Fruit fly (Drosophila melanogaster): Measurements from ENCODE around the gene Cyp4s3.

Gene Cyp4s3

DNA sequence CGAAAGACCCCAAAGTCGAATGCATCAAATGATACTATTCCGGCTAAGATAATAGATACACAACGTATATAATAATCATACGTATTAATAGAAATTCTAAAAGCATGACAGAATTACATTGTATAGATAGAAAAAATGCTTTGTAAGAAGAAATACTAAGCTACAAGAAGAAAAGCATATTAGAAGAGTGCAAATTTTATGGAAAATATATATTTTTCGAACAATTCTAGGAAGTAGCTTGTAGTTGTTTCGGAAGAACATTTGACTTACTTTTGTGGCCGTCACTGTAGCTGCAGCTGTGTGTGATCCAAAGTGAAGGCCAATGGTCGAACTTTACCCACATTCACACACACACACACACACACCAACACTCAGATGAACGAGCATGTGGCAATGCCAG, 15.7 kb upstream of the Cyp4s3 start:
- TF ChIP-seq Myc (optimal IDR thresholded peaks at IDR 0.05), result no peak
- no peak for TF ChIP-seq psq (optimal IDR thresholded peaks at IDR 0.05)
- no peak for TF ChIP-seq insv (optimal IDR thresholded peaks at IDR 0.05)
- TF ChIP-seq h (optimal IDR thresholded peaks at IDR 0.05), result no peak
- no peak for TF ChIP-seq ttk (optimal IDR thresholded peaks at IDR 0.05)
- no peak for TF ChIP-seq Sin3A (optimal IDR thresholded peaks at IDR 0.05)

DNA sequence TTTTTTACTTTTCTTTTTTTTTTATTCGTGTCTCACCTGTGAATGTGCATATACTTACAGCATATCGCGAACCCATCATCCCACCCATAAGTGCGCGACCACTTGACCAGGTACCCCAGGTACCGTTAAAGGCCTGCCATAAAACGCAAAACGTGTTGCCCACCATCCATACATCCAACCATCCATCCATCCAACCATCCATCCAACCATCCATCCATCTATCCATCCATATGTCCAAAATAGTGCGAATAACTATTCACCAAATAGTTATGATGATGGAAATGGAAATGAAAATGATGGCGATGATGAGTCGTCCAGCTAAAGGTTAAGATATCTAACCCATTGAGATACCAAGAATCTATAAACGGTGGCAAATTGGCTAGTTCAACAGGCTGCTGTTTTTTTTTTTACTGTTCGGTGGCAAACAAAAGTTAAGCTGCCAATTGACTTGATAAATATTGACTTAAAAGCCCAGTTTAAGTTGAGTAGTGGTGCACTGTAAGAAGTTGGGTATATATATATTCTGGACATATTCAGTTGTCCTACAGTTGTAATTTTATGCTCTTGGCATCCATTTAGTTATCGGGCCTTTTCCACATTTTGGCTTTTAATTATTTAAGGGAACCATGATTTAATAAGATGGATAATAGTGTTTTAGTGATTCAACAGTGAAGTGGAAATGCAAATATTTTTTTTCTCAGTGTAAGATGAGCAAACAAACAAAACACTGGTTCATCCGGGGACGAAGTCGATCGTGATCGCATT, 11.7 kb upstream of the Cyp4s3 start:
- TF ChIP-seq h (optimal IDR thresholded peaks at IDR 0.05), result no peak
- TF ChIP-seq insv (optimal IDR thresholded peaks at IDR 0.05), result no peak

DNA sequence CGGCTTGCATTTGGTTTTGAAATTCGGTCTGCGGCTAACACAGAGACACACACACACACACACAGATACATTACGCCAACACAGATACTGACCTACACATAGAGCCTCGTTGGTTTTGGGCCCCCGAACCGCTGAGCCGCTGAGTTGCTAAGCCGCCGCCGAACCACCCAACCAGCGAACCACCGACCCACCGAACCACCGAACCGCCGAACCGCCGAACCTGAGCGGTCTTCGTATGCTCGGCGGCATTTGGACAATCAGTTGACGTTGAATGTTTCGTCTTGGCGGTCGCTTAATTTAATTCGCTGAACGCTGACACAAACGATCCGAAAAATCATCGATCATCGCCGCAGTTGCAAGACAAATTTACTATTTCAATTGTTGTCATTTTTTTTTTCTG, 9.2 kb upstream of the Cyp4s3 start, which contains the start of gene drd:
Gene drd, plus strand, starts transcription at position 258 of the 400 bp plus-strand sequence.
- TF ChIP-seq ttk (optimal IDR thresholded peaks at IDR 0.05) (no peak), Myc (optimal IDR thresholded peaks at IDR 0.05) (no peak), psq (optimal IDR thresholded peaks at IDR 0.05) (no peak), h (optimal IDR thresholded peaks at IDR 0.05) (no peak), Sin3A (optimal IDR thresholded peaks at IDR 0.05) (no peak), insv (optimal IDR thresholded peaks at IDR 0.05) (no peak)

DNA sequence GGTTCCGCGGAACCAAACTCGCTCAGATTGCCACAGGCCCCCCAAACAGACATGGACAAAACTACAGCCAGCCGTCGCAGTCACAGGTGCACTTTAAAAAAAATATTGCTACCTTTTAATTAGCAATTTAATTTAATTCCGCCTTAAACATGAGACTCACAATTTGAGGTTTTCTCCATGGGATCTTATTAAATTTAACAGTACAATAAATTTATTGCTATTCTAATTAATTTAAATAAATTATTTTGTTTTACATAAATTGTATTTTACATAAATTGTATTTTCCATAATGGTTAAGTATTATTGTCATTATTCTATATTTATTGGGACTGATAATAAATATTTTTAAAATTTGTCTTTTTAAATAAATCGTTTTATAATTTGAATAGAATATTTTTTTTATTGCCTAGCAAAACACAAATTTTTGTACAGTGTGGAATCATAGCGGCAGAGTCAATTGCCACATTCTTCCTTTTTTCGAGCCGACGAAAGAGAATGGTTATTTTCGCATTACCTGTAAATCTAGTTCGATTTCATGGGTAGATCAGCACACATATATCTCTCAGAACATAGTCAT, 7.2 kb upstream of the Cyp4s3 start:
- no peak for TF ChIP-seq psq (optimal IDR thresholded peaks at IDR 0.05)
- no peak for TF ChIP-seq h (optimal IDR thresholded peaks at IDR 0.05)

DNA sequence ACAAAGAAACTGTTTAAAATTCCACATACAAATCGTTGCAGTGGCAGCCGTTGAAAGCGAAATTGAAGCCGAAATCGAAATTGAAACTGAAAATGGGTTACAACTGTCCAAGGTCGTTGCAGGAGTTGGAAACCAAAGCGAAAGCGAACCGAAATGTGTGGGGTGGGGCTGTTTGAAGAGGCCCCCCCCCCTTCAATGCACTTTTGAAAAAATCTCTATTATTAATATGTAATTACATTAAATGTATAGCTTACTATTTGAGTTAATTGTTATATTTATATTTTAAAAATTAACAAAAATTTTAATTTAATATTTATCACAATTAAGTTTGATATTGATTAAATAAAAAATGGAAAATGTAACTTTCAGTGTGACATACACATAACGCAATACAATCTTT, 5.4 kb upstream of the Cyp4s3 start:
- TF ChIP-seq Sin3A (optimal IDR thresholded peaks at IDR 0.05), result no peak
- no peak for TF ChIP-seq insv (optimal IDR thresholded peaks at IDR 0.05)
- no peak for TF ChIP-seq ttk (optimal IDR thresholded peaks at IDR 0.05)
- TF ChIP-seq psq (optimal IDR thresholded peaks at IDR 0.05), result no peak
- TF ChIP-seq Myc (optimal IDR thresholded peaks at IDR 0.05), result no peak
- no peak for TF ChIP-seq h (optimal IDR thresholded peaks at IDR 0.05)

DNA sequence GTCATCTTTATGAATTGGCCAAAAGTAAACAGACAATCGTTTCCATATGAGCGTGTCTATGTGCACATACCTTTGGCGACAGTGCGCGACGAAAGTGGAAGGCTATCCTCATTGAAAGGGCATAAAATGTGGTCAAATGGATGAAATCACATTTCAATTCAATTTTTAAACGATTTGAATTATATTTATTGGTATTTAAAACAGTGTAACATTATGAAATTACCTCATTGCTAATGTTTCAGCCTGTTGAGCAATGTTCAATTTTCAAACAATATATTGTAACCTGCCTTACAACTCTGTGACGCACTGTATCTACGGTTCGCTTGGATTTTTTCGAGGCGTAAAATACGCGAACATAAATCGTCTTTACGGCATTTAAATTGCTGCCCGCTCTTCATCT, 3.8 kb upstream of the Cyp4s3 start:
- no peak for TF ChIP-seq Sin3A (optimal IDR thresholded peaks at IDR 0.05)
- TF ChIP-seq insv (optimal IDR thresholded peaks at IDR 0.05), result no peak
- TF ChIP-seq h (optimal IDR thresholded peaks at IDR 0.05), result no peak
- TF ChIP-seq ttk (optimal IDR thresholded peaks at IDR 0.05), result no peak
- TF ChIP-seq Myc (optimal IDR thresholded peaks at IDR 0.05), result no peak
- TF ChIP-seq psq (optimal IDR thresholded peaks at IDR 0.05), result no peak

DNA sequence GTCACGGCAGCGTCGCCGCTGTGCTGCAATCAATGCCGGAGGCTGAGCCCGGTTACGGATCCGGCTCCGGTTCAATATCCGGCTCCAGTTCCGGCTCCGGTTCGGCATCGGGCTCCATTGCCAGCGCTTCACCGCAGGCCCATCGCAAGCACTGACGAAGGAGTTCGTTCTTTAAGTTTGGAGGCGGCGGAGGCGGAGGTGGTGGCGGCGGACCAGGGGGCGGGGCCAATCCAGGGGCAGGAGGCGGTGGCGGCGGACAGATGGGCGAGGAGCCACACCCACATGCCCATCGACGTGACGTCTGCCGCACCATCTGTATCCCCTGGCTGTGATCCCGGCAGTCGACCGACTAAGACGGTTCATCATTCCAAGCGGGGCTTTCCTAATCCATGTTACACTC, 4.5 kb downstream of the Cyp4s3 start:
- no peak for TF ChIP-seq Myc (optimal IDR thresholded peaks at IDR 0.05)
- no peak for TF ChIP-seq insv (optimal IDR thresholded peaks at IDR 0.05)
- TF ChIP-seq ttk (optimal IDR thresholded peaks at IDR 0.05), result no peak
- TF ChIP-seq psq (optimal IDR thresholded peaks at IDR 0.05), result no peak
- TF ChIP-seq Sin3A (optimal IDR thresholded peaks at IDR 0.05), result no peak
- no peak for TF ChIP-seq h (optimal IDR thresholded peaks at IDR 0.05)

DNA sequence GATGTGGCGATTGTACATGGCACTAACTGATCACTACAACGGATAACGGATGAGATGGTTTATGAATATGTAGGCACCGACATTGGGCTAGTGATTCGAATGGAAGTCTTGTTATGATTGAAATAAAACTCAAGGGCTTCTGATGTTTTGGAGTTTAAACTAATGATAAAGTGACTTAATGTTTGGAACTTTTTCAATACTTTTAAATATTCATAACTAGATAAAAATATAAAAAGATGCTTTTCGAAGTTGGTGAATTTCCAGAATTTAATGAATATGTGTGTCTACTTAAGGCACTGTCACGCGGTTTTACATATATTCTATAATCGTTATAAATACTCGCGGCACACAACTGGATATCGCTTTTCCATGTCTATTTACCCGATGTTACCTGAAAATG, 20.4 kb downstream of the Cyp4s3 start, which contains the start of gene CG9072:
Gene CG9072, minus strand, starts transcription at position 101 of the 400 bp plus-strand sequence.
- TF ChIP-seq Sin3A (optimal IDR thresholded peaks at IDR 0.05) (no peak), h (optimal IDR thresholded peaks at IDR 0.05) (no peak), Myc (optimal IDR thresholded peaks at IDR 0.05) (no peak), ttk (optimal IDR thresholded peaks at IDR 0.05) (no peak), insv (optimal IDR thresholded peaks at IDR 0.05) (no peak), psq (optimal IDR thresholded peaks at IDR 0.05) (no peak)

DNA sequence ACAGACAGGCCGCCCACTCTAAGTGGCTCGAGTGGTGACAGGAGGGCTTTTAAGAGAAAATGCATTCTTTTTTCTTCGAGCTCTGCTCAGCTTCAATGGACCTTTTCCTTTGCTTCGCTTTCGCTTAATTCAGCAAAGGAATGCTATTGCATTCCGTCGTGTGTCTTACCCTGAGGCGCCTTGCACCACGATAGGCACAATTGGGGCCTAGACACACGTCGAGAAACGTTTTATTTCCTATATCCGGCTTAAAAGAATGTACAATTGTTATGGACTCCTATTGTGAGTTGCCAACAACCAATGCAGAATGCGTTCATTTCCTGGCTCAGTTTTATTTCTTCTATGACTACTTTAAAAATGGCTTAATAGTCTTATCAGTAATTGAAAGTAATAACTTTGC, 25.2 kb downstream of the Cyp4s3 start:
- TF ChIP-seq insv (optimal IDR thresholded peaks at IDR 0.05) (no peak), h (optimal IDR thresholded peaks at IDR 0.05) (no peak), ttk (optimal IDR thresholded peaks at IDR 0.05) (no peak), Myc (optimal IDR thresholded peaks at IDR 0.05) (no peak), psq (optimal IDR thresholded peaks at IDR 0.05) (no peak), Sin3A (optimal IDR thresholded peaks at IDR 0.05) (no peak)

DNA sequence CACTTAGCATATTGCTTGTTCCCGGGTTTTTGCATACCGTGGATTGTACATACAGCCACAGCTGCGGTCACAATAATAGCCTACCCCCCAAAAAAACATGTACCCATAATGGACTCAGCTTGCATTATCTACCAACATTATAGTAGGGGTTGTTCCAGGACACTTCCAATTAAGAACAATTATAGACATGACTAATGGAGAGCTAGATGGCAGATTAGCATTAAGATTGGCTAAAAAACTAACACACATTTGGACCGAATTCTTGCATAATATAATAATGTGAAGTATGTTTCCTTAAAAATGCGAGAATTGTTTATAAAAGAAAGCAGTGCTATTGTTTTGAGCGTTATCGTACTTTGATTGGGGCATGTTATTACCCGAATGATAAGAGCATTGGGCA, 26.0 kb downstream of the Cyp4s3 start:
- TF ChIP-seq insv (optimal IDR thresholded peaks at IDR 0.05), result no peak
- no peak for TF ChIP-seq psq (optimal IDR thresholded peaks at IDR 0.05)
- TF ChIP-seq h (optimal IDR thresholded peaks at IDR 0.05), result no peak

DNA sequence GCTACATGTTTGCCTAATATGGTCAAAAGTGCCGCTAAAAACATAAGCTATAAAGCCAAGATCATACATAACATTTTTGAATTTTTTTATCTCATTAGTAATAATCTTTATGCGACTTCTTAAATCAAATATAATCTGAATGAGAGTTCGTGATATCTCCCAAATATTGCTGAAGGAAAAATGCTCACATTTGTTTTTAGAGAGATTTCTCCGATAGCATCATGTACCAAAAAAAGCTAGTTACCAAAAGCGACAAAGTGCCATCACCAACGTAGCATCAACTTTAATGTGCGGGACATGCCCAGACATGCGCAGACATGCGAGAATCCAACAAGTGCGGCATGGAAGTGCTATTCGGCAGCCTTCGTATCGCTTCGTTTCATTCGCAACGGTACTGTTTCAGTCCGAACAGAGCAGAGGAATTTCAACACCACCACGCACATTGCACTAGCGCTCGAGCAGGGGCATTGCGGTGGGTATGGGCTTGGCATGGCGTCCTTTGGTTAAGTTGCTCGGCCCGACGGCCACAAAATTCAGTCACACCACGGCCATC, 27.1 kb downstream of the Cyp4s3 start, which contains the start of gene Rab3-GEF:
Gene Rab3-GEF, plus strand, starts transcription at position 537 of the 553 bp plus-strand sequence.
- TF ChIP-seq Myc (optimal IDR thresholded peaks at IDR 0.05) (no peak), Sin3A (optimal IDR thresholded peaks at IDR 0.05) (no peak), h (optimal IDR thresholded peaks at IDR 0.05) (no peak), insv (optimal IDR thresholded peaks at IDR 0.05) (no peak), psq (optimal IDR thresholded peaks at IDR 0.05) (no peak), ttk (optimal IDR thresholded peaks at IDR 0.05) (no peak)

DNA sequence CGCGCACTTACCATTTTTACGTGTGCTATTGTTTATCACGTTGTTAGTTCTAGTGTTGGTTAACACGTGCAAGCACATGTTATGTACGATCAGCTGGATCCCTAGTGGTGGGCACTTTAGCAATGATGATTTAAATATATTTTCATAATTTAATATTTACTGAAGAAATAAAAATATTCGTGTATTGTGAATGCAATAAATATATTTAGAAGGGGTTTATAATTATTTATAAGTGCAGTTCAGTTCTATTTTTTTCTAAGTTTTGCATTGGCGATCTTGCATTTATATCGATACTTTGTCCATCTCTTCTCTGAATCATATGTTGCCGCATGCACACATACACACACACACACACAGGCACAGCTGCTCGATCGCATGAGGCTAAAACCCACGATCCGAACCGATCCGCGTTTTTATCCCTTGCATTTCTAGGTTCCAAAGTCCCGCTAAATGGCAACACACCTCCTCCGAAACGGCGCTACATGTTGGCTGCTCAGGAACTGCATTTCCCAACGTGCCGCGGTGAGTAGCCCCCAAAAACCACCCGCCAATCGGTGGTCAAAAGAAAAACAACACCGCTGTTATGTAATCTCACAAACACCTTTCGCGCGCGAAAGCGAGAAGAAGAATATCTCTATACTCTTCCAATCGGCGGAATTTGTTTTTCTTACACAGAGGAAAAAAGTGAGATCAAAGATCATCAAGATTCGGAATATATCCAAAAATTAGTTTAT, 30.4 kb downstream of the Cyp4s3 start, which contains the start of the genes CG15027 and Dbct:
Gene CG15027, minus strand, starts transcription at position 51 of the 734 bp plus-strand sequence.
Gene Dbct, plus strand, starts transcription at position 349 of the 734 bp plus-strand sequence.
- no peak for TF ChIP-seq Myc (optimal IDR thresholded peaks at IDR 0.05)
- TF ChIP-seq insv (optimal IDR thresholded peaks at IDR 0.05), result no peak
- no peak for TF ChIP-seq psq (optimal IDR thresholded peaks at IDR 0.05)
- TF ChIP-seq Sin3A (optimal IDR thresholded peaks at IDR 0.05), result no peak
- TF ChIP-seq h (optimal IDR thresholded peaks at IDR 0.05), result no peak
- TF ChIP-seq ttk (optimal IDR thresholded peaks at IDR 0.05), result no peak

All from Kc167 (cell line).